Fruit fly (Drosophila melanogaster) Kc167 (cell line): ENCODE results near the gene CG10591.

Source experiments
- Myc ChIP-seq: fragments of >200 bp; optimal IDR thresholded peaks from 2 replicates; lab custom pipeline; 2017; ENCODE audit warnings: missing external identifiers
- Sin3A ChIP-seq: fragments of >200 bp; optimal IDR thresholded peaks from 2 replicates; lab custom pipeline; 2018; ENCODE audit warnings: missing external identifiers
- h ChIP-seq: fragments of >200 bp; optimal IDR thresholded peaks from 3 replicates; lab custom pipeline; 2018; ENCODE audit warnings: missing external identifiers
- insv ChIP-seq: fragments of >200 bp; optimal IDR thresholded peaks from 3 replicates; lab custom pipeline; 2018; ENCODE audit warnings: missing external identifiers
- psq ChIP-seq: fragments of >200 bp; optimal IDR thresholded peaks from 2 replicates; lab custom pipeline; 2017; ENCODE audit warnings: missing external identifiers
- ttk ChIP-seq: sonication (Bioruptor generic); optimal IDR thresholded peaks from 2 replicates; lab custom pipeline; 2017; ENCODE audit warnings: missing external identifiers

DNA sequence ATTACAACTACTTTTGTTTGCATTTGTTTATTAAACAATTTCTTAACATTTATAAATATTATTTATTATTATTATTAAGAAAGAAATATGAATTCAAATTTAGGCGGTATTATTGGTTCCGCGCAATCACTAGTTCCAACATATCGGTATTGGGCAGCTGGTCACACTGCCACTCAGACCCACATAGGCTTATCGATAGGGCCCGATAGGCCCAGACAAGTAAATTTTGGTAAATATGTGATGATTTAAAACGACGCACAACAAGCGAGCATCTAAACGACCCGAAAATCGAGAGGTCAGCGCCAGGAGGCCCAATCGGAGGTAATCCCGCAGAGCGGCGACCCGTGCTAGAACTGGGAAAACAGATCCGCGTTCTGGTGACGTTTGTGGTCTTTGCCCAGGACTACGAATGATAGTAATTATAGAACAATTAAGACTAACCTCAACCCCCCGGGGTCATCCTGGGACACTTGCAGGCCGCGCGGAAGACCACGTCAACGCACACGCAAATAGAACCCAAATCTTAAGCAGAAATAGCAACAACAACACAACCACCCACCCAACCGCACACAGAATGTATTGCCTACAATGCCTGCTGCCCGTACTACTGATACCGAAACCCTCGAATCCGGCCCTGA lies 34.3 kb downstream of the CG10591 start, which contains the start of gene bc10:
- TF ChIP-seq insv (lab: Kevin White, UChicago) (no peak), ttk (lab: Kevin White, UChicago) (no peak), h (lab: Kevin White, UChicago) (no peak), Myc (lab: Kevin White, UChicago) (no peak), psq (no peak), Sin3A (lab: Kevin White, UChicago) (no peak)
